Fruit fly (Drosophila melanogaster) whole organism, embryonic: ENCODE measurements around the gene CG17029.

Source experiments
- Atf6 ChIP-seq: fragments of 200-800 bp; sonication (Bioruptor generic); IDR thresholded peaks from 2 replicates; pipeline ENCODE4 v1.3.6; 2022; ENCODE audit warnings: missing biosample characterization, missing genetic modification characterization
- Blimp-1 ChIP-seq: fragments of 200-800 bp; sonication (Bioruptor generic); optimal IDR thresholded peaks from 3 replicates; lab custom pipeline; 2018; ENCODE audit warnings: missing biosample characterization, missing genetic modification characterization, mild to moderate bottlenecking, moderate library complexity, missing genetic modification reagents
- CG10366 ChIP-seq: fragments of 200-800 bp; sonication (Bioruptor generic); IDR thresholded peaks from 2 replicates; pipeline ENCODE4 v1.3.6; 2022; ENCODE audit warnings: missing biosample characterization, missing genetic modification characterization
- CG10543 ChIP-seq: fragments of 200-800 bp; sonication (Bioruptor generic); optimal IDR thresholded peaks from 3 replicates; lab custom pipeline; 2017; ENCODE audit warnings: missing biosample characterization, mild to moderate bottlenecking, missing genetic modification characterization, moderate library complexity
- CG11085 ChIP-seq: fragments of 200-800 bp; sonication (Bioruptor generic); IDR thresholded peaks from 2 replicates; pipeline ENCODE4 v1.3.6; 2022; ENCODE audit warnings: missing biosample characterization, missing genetic modification characterization
- CG14441 ChIP-seq: fragments of 200-800 bp; sonication (Bioruptor generic); IDR thresholded peaks from 2 replicates; pipeline ENCODE4 v1.3.6; 2022; ENCODE audit warnings: missing biosample characterization, missing genetic modification characterization
- CG17359 ChIP-seq: fragments of 200-800 bp; sonication (Bioruptor generic); optimal IDR thresholded peaks from 3 replicates; lab custom pipeline; 2018; ENCODE audit warnings: missing biosample characterization, mild to moderate bottlenecking, missing genetic modification characterization, moderate library complexity
- CG18619 ChIP-seq: fragments of 200-800 bp; sonication (Bioruptor generic); optimal IDR thresholded peaks from 3 replicates; lab custom pipeline; 2017; ENCODE audit warnings: missing biosample characterization, mild to moderate bottlenecking, missing genetic modification characterization
- CG2120 ChIP-seq: fragments of 200-800 bp; sonication (Bioruptor generic); optimal IDR thresholded peaks from 3 replicates; lab custom pipeline; 2016; ENCODE audit warnings: missing biosample characterization, missing genetic modification characterization
- CG33213 ChIP-seq: fragments of 200-800 bp; sonication (Bioruptor generic); optimal IDR thresholded peaks from 3 replicates; lab custom pipeline; 2016; ENCODE audit warnings: missing biosample characterization, missing genetic modification characterization
- CG6791 ChIP-seq: fragments of 200-800 bp; sonication (Bioruptor generic); IDR thresholded peaks from 3 replicates; pipeline ENCODE4 v1.3.6; 2022; ENCODE audit warnings: missing biosample characterization, missing genetic modification characterization; ENCODE audit not compliant: partially characterized antibody
- CG7839 ChIP-seq: fragments of 200-800 bp; sonication (Bioruptor generic); optimal IDR thresholded peaks from 3 replicates; lab custom pipeline; 2018; ENCODE audit warnings: missing biosample characterization, mild to moderate bottlenecking, missing genetic modification characterization, moderate library complexity
- CTCF ChIP-seq: fragments of 200-800 bp; sonication (Bioruptor generic); optimal IDR thresholded peaks from 2 replicates; lab custom pipeline; 2017; ENCODE audit warnings: missing biosample characterization, mild to moderate bottlenecking, missing genetic modification characterization, moderate library complexity
- Chrac-16 ChIP-seq: fragments of 200-800 bp; sonication (Bioruptor generic); optimal IDR thresholded peaks from 3 replicates; lab custom pipeline; 2016; ENCODE audit warnings: missing biosample characterization, missing genetic modification characterization
- D19B ChIP-seq: fragments of 200-800 bp; sonication (Bioruptor generic); optimal IDR thresholded peaks from 2 replicates; lab custom pipeline; 2017; ENCODE audit warnings: missing biosample characterization, mild to moderate bottlenecking, missing genetic modification characterization
- Dad ChIP-seq: fragments of 200-800 bp; sonication (Bioruptor generic); optimal IDR thresholded peaks from 3 replicates; lab custom pipeline; 2016; ENCODE audit warnings: missing biosample characterization, missing genetic modification characterization
- Dip3 ChIP-seq: fragments of 200-800 bp; sonication (Bioruptor generic); optimal IDR thresholded peaks from 3 replicates; lab custom pipeline; 2016; ENCODE audit warnings: missing biosample characterization, missing genetic modification characterization
- Dp ChIP-seq: fragments of 200-800 bp; sonication (Bioruptor generic); optimal IDR thresholded peaks from 2 replicates; lab custom pipeline; 2018; ENCODE audit warnings: missing biosample characterization, mild to moderate bottlenecking, missing genetic modification characterization, moderate library complexity
- Drgx ChIP-seq: fragments of 200-800 bp; sonication (Bioruptor generic); IDR thresholded peaks from 2 replicates; pipeline ENCODE4 v1.3.6; 2022; ENCODE audit warnings: missing biosample characterization, missing genetic modification characterization
- Fer3 ChIP-seq: fragments of 200-800 bp; sonication (Bioruptor generic); optimal IDR thresholded peaks from 2 replicates; lab custom pipeline; 2018; ENCODE audit warnings: missing biosample characterization, mild to moderate bottlenecking, missing genetic modification characterization, moderate library complexity
- HLH3B ChIP-seq: fragments of 200-800 bp; sonication (Bioruptor generic); IDR thresholded peaks from 2 replicates; pipeline ENCODE4 v1.3.6; 2022; ENCODE audit warnings: missing biosample characterization, missing genetic modification characterization
- Meics ChIP-seq: fragments of 200-800 bp; sonication (Bioruptor generic); optimal IDR thresholded peaks from 2 replicates; lab custom pipeline; 2017; ENCODE audit warnings: missing biosample characterization, mild to moderate bottlenecking, missing genetic modification characterization
- NC2β ChIP-seq: fragments of 200-800 bp; sonication (Bioruptor generic); optimal IDR thresholded peaks from 2 replicates; lab custom pipeline; 2016; ENCODE audit warnings: missing biosample characterization, missing genetic modification characterization
- Nf-YA ChIP-seq: fragments of 200-800 bp; sonication (Bioruptor generic); IDR thresholded peaks from 2 replicates; pipeline ENCODE4 v1.3.6; 2022; ENCODE audit warnings: missing biosample characterization, missing genetic modification characterization
- Pdp1 ChIP-seq, 2 experiments: fragments of 200-800 bp; sonication (Bioruptor generic); optimal IDR thresholded peaks; 3 replicates each; lab custom pipeline; 2016; ENCODE audit warnings: missing biosample characterization in 2 of 2, missing genetic modification characterization in 2 of 2, mild to moderate bottlenecking in 1 of 2, moderate library complexity in 1 of 2
- Rfx ChIP-seq: fragments of 200-800 bp; sonication (Bioruptor generic); IDR thresholded peaks from 2 replicates; pipeline ENCODE4 v1.3.6; 2022; ENCODE audit warnings: missing biosample characterization, missing genetic modification characterization
- Usf ChIP-seq: fragments of 200-800 bp; sonication (Bioruptor generic); optimal IDR thresholded peaks from 2 replicates; lab custom pipeline; 2017; ENCODE audit warnings: missing genotype, missing biosample characterization, missing genetic modification characterization
- abd-A ChIP-seq: fragments of 200-800 bp; sonication (Bioruptor generic); optimal IDR thresholded peaks from 3 replicates; lab custom pipeline; 2019; ENCODE audit warnings: missing biosample characterization, mild to moderate bottlenecking, missing genetic modification characterization, moderate library complexity
- az2 ChIP-seq: fragments of 200-800 bp; sonication (Bioruptor generic); optimal IDR thresholded peaks from 3 replicates; lab custom pipeline; 2016; ENCODE audit warnings: missing biosample characterization, missing genetic modification characterization
- bigmax ChIP-seq: fragments of 200-800 bp; sonication (Bioruptor generic); optimal IDR thresholded peaks from 2 replicates; lab custom pipeline; 2018; ENCODE audit warnings: missing biosample characterization, mild to moderate bottlenecking, missing genetic modification characterization
- hkb ChIP-seq, 2 experiments: fragments of 200-800 bp in 1 of 2; fragments of >200 bp in 1 of 2; sonication (Bioruptor generic) in 1 of 2; IDR thresholded peaks in 1 of 2; optimal IDR thresholded peaks in 1 of 2; 2 replicates each; pipeline versions ENCODE4 v1.3.6 to Lab custom; 2017 to 2022; ENCODE audit warnings: missing biosample characterization in 1 of 2, missing genetic modification characterization in 1 of 2
- lov ChIP-seq, 2 experiments: fragments of 200-800 bp in 1 of 2; fragments of >200 bp in 1 of 2; sonication (Bioruptor generic) in 1 of 2; IDR thresholded peaks in 1 of 2; optimal IDR thresholded peaks in 1 of 2; 2 replicates in 1 of 2; 3 replicates in 1 of 2; pipeline versions ENCODE4 v1.3.6 to Lab custom; 2017 to 2022; ENCODE audit warnings: missing biosample characterization in 1 of 2, missing genetic modification characterization in 1 of 2
- luna ChIP-seq: fragments of 200-800 bp; sonication (Bioruptor generic); optimal IDR thresholded peaks from 2 replicates; lab custom pipeline; 2016; ENCODE audit warnings: missing biosample characterization, missing genetic modification characterization
- mld ChIP-seq: fragments of 200-800 bp; sonication (Bioruptor generic); IDR thresholded peaks from 3 replicates; pipeline ENCODE4 v1.3.6; 2022; ENCODE audit warnings: missing biosample characterization, missing genetic modification characterization; ENCODE audit not compliant: partially characterized antibody
- nmo ChIP-seq: fragments of 200-800 bp; sonication (Bioruptor generic); optimal IDR thresholded peaks from 2 replicates; lab custom pipeline; 2018; ENCODE audit warnings: missing biosample characterization, mild to moderate bottlenecking, missing genetic modification characterization, moderate library complexity
- otp ChIP-seq: fragments of 200-800 bp; sonication (Bioruptor generic); IDR thresholded peaks from 3 replicates; pipeline ENCODE4, ENCODE4 v1.3.6; 2022; ENCODE audit warnings: missing biosample characterization, missing genetic modification characterization
- phol ChIP-seq: fragments of 200-800 bp; sonication (Bioruptor generic); optimal IDR thresholded peaks from 3 replicates; lab custom pipeline; 2018; ENCODE audit warnings: missing biosample characterization, mild to moderate bottlenecking, missing genetic modification characterization, moderate library complexity
- pita ChIP-seq: fragments of 200-800 bp; sonication (Bioruptor generic); optimal IDR thresholded peaks from 2 replicates; lab custom pipeline; 2017; ENCODE audit warnings: missing biosample characterization, mild to moderate bottlenecking, missing genetic modification characterization
- prd ChIP-seq, 3 experiments: fragments of >200 bp in 2 of 3; fragments of 200-800 bp in 1 of 3; sonication (Bioruptor generic) in 1 of 3; optimal IDR thresholded peaks in 2 of 3; IDR thresholded peaks in 1 of 3; 2 replicates in 2 of 3; 3 replicates in 1 of 3; pipeline versions ENCODE4 v1.3.6 to Lab custom; 2017 to 2022; ENCODE audit warnings: missing biosample characterization in 1 of 3, missing genetic modification characterization in 1 of 3
- rib ChIP-seq: fragments of 200-800 bp; sonication (Bioruptor generic); IDR thresholded peaks from 2 replicates; pipeline ENCODE4 v1.3.6; 2022; ENCODE audit warnings: missing biosample characterization, missing genetic modification characterization
- run ChIP-seq: fragments of 200-800 bp; sonication (Bioruptor generic); optimal IDR thresholded peaks from 3 replicates; lab custom pipeline; 2018; ENCODE audit warnings: missing biosample characterization, mild to moderate bottlenecking, missing genetic modification characterization
- slbo ChIP-seq: fragments of 200-800 bp; sonication (Bioruptor generic); IDR thresholded peaks from 2 replicates; pipeline ENCODE4 v1.3.6; 2022; ENCODE audit warnings: missing biosample characterization, missing genetic modification characterization
- sqz ChIP-seq: fragments of 200-800 bp; sonication (Bioruptor generic); optimal IDR thresholded peaks from 3 replicates; lab custom pipeline; 2018; ENCODE audit warnings: missing biosample characterization, mild to moderate bottlenecking, missing genetic modification characterization
- tap ChIP-seq: fragments of 200-800 bp; optimal IDR thresholded peaks from 3 replicates; lab custom pipeline; 2019; ENCODE audit warnings: missing biosample characterization, mild to moderate bottlenecking, missing genetic modification characterization, moderate library complexity
- tio ChIP-seq: fragments of 200-800 bp; sonication (Bioruptor generic); optimal IDR thresholded peaks from 2 replicates; lab custom pipeline; 2017; ENCODE audit warnings: missing biosample characterization, missing genetic modification characterization, inconsistent platforms
- trem ChIP-seq: fragments of 200-800 bp; optimal IDR thresholded peaks from 3 replicates; lab custom pipeline; 2019; ENCODE audit warnings: missing biosample characterization, mild to moderate bottlenecking, missing genetic modification characterization, moderate library complexity
- z ChIP-seq: fragments of 200-800 bp; sonication (Bioruptor generic); IDR thresholded peaks from 3 replicates; pipeline ENCODE4 v1.3.6; 2022; ENCODE audit warnings: missing biosample characterization, missing genetic modification characterization

The CG17029 gene

DNA sequence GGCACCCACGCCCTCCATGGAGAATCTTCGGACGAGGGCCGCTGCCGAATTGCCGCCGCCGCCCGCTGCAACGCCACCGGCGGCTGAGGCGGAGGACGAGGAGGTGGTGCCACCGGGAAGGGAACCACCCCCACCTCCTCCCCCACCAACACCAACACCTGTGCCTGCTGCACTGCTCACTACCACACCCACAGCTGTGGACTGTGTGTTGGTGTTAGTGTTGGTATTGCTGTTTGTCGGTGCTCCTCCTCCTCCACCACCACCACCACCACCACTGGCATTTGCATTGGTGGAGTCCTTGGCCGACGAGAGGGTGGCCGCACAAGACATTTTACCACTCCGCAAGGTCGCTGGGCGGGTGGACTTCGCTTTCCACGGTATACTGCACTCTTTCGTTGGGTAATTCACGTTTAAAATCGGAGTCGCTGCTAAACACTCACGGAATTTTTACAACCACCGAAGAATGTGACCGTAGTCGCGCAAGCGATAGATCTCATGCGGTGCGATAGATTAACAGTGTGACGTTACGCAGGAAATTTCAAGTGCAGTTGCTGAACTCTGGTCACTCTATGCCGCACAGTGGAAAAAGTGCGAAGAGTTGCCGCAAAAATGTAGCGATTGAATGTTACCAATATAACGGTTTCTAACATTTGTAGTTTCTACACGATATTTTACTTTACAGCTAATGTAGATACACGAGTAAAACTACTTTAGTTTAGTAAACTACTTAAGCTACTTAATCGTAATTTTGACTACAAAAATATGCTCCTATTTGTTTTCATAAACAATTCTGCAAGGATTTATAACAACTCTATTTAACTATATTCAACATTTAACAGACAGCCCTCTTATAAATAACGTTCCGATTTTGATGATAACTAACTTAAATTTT, 34.9 kb downstream of the CG17029 start, which contains the start of gene mib1 (continued):
- peak; percentile 80; the same call in 2 of the 3 replicates for TF ChIP-seq mld (GFP tag; lab: Robert Waterston, UW)
- peak; percentile 13 for TF ChIP-seq Meics (GFP tag; lab: Kevin White, UChicago)
- TF ChIP-seq z (GFP tag; lab: Robert Waterston, UW): no peak
- TF ChIP-seq Nf-YA: no peak; the same call in 1 of the 2 replicates
- TF ChIP-seq lov (optimal IDR thresholded peaks at IDR 0.05; lab: Kevin White, UChicago): no peak
- TF ChIP-seq lov (GFP tag; IDR thresholded peaks at IDR 0.05; lab: Robert Waterston, UW): peak; percentile 62; the same call in 1 of the 3 replicates
- no peak for TF ChIP-seq prd (optimal IDR thresholded peaks at IDR 0.05; lab: Kevin White, UChicago)
- 0 out of 3 replicates have a peak, but pooled peaks have one; percentile 33 for TF ChIP-seq prd (GFP tag; IDR thresholded peaks at IDR 0.05; lab: Robert Waterston, UW)
- TF ChIP-seq CG33213: peak; percentile 86
- TF ChIP-seq otp (GFP tag; lab: Robert Waterston, UW): no peak
- TF ChIP-seq Usf (GFP tag; lab: Kevin White, UChicago): no peak
- no peak for TF ChIP-seq HLH3B (GFP tag; lab: Robert Waterston, UW)
- TF ChIP-seq tio (GFP tag; lab: Kevin White, UChicago): no peak
- TF ChIP-seq CG17359 (tag; lab: Kevin White, UChicago): no peak
- peak; percentile 40 for TF ChIP-seq CG2120 (GFP tag; lab: Kevin White, UChicago)
- TF ChIP-seq CG11085 (GFP tag; lab: Robert Waterston, UW): no peak
- peak; percentile 43 for TF ChIP-seq CG10543 (GFP tag; lab: Kevin White, UChicago)
- no peak for TF ChIP-seq CG10366 (GFP tag; lab: Robert Waterston, UW)
- TF ChIP-seq Chrac-16 (GFP tag; lab: Kevin White, UChicago): no peak
- peak; percentile 78 for TF ChIP-seq Rfx (GFP tag; lab: Robert Waterston, UW)
- no peak for TF ChIP-seq CG18619 (GFP tag; lab: Kevin White, UChicago)
- TF ChIP-seq run (tag; lab: Kevin White, UChicago): no peak
- peak; percentile 15 for TF ChIP-seq az2 (GFP tag; lab: Kevin White, UChicago)
- no peak for TF ChIP-seq tap
- peak; percentile 80 for TF ChIP-seq abd-A
- no peak for TF ChIP-seq hkb (optimal IDR thresholded peaks at IDR 0.05; lab: Kevin White, UChicago)
- TF ChIP-seq hkb (GFP tag; IDR thresholded peaks at IDR 0.05; lab: Robert Waterston, UW): 0 out of 2 replicates have a peak, but pooled peaks have one; percentile 13
- TF ChIP-seq Dp (GFP tag; lab: Kevin White, UChicago): peak; percentile 50
- peak; percentile 15 for TF ChIP-seq bigmax (GFP tag; lab: Kevin White, UChicago)
- TF ChIP-seq rib (GFP tag; lab: Robert Waterston, UW): 0 out of 2 replicates have a peak, but pooled peaks have one; percentile 16
- peak; percentile 62 for TF ChIP-seq phol (tag; lab: Kevin White, UChicago)
- TF ChIP-seq trem (tag; lab: Kevin White, UChicago): peak; percentile 89
- TF ChIP-seq Atf6 (GFP tag; lab: Robert Waterston, UW): peak; percentile 23; the same call in 1 of the 2 replicates
- peak; percentile 62; the same call in 1 of the 2 replicates for TF ChIP-seq slbo (GFP tag; lab: Robert Waterston, UW)
- no peak for TF ChIP-seq Fer3 (tag; lab: Kevin White, UChicago)
- peak; percentile 93 for TF ChIP-seq CG6791 (GFP tag; lab: Robert Waterston, UW)
- TF ChIP-seq nmo (GFP tag; lab: Kevin White, UChicago): peak; percentile 90
- no peak for TF ChIP-seq pita
- TF ChIP-seq NC2β (GFP tag; lab: Kevin White, UChicago): no peak
- peak; percentile 18 for TF ChIP-seq Blimp-1 (GFP tag; lab: Kevin White, UChicago)
- TF ChIP-seq Dip3: no peak
- TF ChIP-seq CTCF (GFP tag; lab: Kevin White, UChicago): peak; percentile 63
- no peak for TF ChIP-seq D19B (GFP tag; lab: Kevin White, UChicago)
- TF ChIP-seq sqz (GFP tag; lab: Kevin White, UChicago): no peak
- no peak for TF ChIP-seq CG7839
- TF ChIP-seq luna: no peak
- peak; percentile 42 for TF ChIP-seq Dad (GFP tag; lab: Kevin White, UChicago)
- no peak for TF ChIP-seq Drgx (GFP tag; lab: Robert Waterston, UW)
- 0 out of 2 replicates have a peak, but pooled peaks have one; percentile 5 for TF ChIP-seq CG14441 (GFP tag; lab: Robert Waterston, UW)
- TF ChIP-seq Pdp1 (GFP tag; optimal IDR thresholded peaks at IDR 0.05; lab: Kevin White, UChicago): peak in 1 of 2 experiments; percentile 76
